Fruit fly (Drosophila melanogaster) whole organism: ENCODE measurements around the gene Usp32.

Source experiments
- CG8478 ChIP-seq: fragments of >200 bp; optimal IDR thresholded peaks from 2 replicates; lab custom pipeline; 2018; ENCODE audit warnings: inconsistent platforms
- Dll ChIP-seq: fragments of >200 bp; optimal IDR thresholded peaks from 2 replicates; lab custom pipeline; 2017
- pan ChIP-seq: fragments of >200 bp; optimal IDR thresholded peaks from 2 replicates; lab custom pipeline; 2017
- psq ChIP-seq: fragments of >200 bp; optimal IDR thresholded peaks from 2 replicates; lab custom pipeline; 2017
- usp ChIP-seq: fragments of >200 bp; optimal IDR thresholded peaks from 2 replicates; lab custom pipeline; 2017; ENCODE audit warnings: missing biosample characterization, missing genetic modification characterization, mixed read lengths

dm6 chr3L:19873488-19873887 lies 2.5 kb downstream of the Usp32 start:
- TF ChIP-seq pan (lab: Kevin White, UChicago): no peak
- TF ChIP-seq psq: no peak
- no peak for TF ChIP-seq usp
- no peak for TF ChIP-seq Dll (lab: Kevin White, UChicago)
- no peak for TF ChIP-seq CG8478 (lab: Kevin White, UChicago)
